Fruit fly (Drosophila melanogaster): Measurements from ENCODE around the gene Dad.

Dad gene

DNA sequence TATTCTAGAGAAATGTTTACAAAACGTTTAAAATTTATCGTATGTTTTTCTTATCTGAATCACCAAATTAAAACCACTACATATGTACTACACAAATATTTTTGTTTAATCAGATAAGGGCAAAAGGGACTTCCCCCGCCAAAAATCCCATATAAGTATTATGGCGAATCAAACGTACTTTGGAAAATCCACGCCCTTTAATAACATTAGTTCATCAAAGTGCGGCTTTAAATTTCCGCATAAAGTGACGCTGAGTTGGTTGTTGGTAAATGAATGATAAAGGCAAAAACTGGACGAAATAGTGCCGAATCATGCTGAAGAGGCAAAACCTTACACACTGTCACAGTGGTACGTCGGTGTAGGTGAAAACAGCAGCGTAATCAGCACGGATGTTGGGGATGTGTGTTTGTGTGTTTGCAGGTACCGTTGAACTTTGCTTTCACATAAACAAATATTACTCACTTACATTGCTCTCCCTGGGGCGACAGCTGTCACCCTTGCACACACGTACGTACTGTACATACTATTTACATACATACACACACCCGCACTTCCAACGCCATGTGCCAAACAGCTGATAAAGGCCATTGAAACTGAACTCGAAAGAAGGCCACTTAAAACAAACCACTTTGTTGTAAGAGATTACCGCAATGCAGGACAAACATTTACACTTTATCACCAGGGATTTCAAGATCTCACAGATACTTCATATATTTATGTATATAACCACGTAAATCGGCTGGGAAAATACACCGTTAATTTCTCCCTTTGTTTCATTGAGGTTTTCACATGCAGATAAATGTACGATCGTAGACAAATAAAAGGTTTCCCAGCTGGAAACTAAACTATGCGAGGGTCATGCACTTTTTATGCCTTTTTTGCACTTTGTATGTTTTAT, 25.4 kb downstream of the Dad start (continued):
- TF ChIP-seq NC2α (GFP tag; optimal IDR thresholded peaks at IDR 0.05) = no peak
- TF ChIP-seq CG30403 (GFP tag; optimal IDR thresholded peaks at IDR 0.05) = no peak
- no peak for TF ChIP-seq phol (tag; optimal IDR thresholded peaks at IDR 0.05)
- no peak for TF ChIP-seq CG8765 (GFP tag; IDR thresholded peaks at IDR 0.05)
- TF ChIP-seq CG8944 (GFP tag; optimal IDR thresholded peaks at IDR 0.05) = no peak
- no peak for TF ChIP-seq CG3163 (GFP tag; optimal IDR thresholded peaks at IDR 0.05)
- TF ChIP-seq tll (GFP tag; optimal IDR thresholded peaks at IDR 0.05) = peak in 1 of 2 experiments; percentile 59
- no peak for TF ChIP-seq CG5953 (GFP tag; IDR thresholded peaks at IDR 0.05)
- no peak for TF ChIP-seq CG7372 (GFP tag; IDR thresholded peaks at IDR 0.05)
- TF ChIP-seq inv (GFP tag; IDR thresholded peaks at IDR 0.05; ENCODE audit: partially characterized antibody) = no peak
- TF ChIP-seq CG12104 (GFP tag; optimal IDR thresholded peaks at IDR 0.05) = no peak
- TF ChIP-seq CG13424 (tag; optimal IDR thresholded peaks at IDR 0.05) = no peak
- no peak for TF ChIP-seq Dip3 (GFP tag; optimal IDR thresholded peaks at IDR 0.05)
- TF ChIP-seq Atf6 (GFP tag; IDR thresholded peaks at IDR 0.05) = peak; percentile 40; the same call in 1 of the 2 replicates
- TF ChIP-seq D19B (GFP tag; optimal IDR thresholded peaks at IDR 0.05) = no peak
- TF ChIP-seq ara (GFP tag; IDR thresholded peaks at IDR 0.05) = no peak
- peak; percentile 21; the same call in 1 of the 2 replicates for TF ChIP-seq vvl (GFP tag; IDR thresholded peaks at IDR 0.05)
- TF ChIP-seq CG1024 (GFP tag; IDR thresholded peaks at IDR 0.05) = no peak; the same call in 1 of the 2 replicates
- TF ChIP-seq HLH54F (GFP tag; optimal IDR thresholded peaks at IDR 0.05) = no peak
- TF ChIP-seq crp (GFP tag; optimal IDR thresholded peaks at IDR 0.05) = peak in 1 of 2 experiments; percentile 71
- TF ChIP-seq Taf1 (GFP tag; IDR thresholded peaks at IDR 0.05) = peak; percentile 21; the same call in 1 of the 2 replicates
- peak; percentile 59 for TF ChIP-seq MTF-1 (GFP tag; optimal IDR thresholded peaks at IDR 0.05; ENCODE audit: borderline replicate concordance)
- TF ChIP-seq dpn (GFP tag; optimal IDR thresholded peaks at IDR 0.05) = no peak
- TF ChIP-seq CG2199 (GFP tag; IDR thresholded peaks at IDR 0.05) = 0 out of 3 replicates have a peak, but pooled peaks have one; percentile 59
- no peak for TF ChIP-seq slbo (GFP tag; IDR thresholded peaks at IDR 0.05)
- TF ChIP-seq luna (GFP tag; optimal IDR thresholded peaks at IDR 0.05) = no peak
- TF ChIP-seq CG7839 (tag; optimal IDR thresholded peaks at IDR 0.05) = peak; percentile 8
- TF ChIP-seq CG15011 (GFP tag; optimal IDR thresholded peaks at IDR 0.05) = peak; percentile 26
- TF ChIP-seq pfk (GFP tag; optimal IDR thresholded peaks at IDR 0.05) = peak; percentile 5
- no peak for TF ChIP-seq pzg (GFP tag; optimal IDR thresholded peaks at IDR 0.05)
- no peak for TF ChIP-seq HmgD (GFP tag; optimal IDR thresholded peaks at IDR 0.05)
- TF ChIP-seq CG2120 (GFP tag; optimal IDR thresholded peaks at IDR 0.05) = no peak
- 0 out of 3 replicates have a peak, but pooled peaks have one; percentile 47 for TF ChIP-seq gce (GFP tag; IDR thresholded peaks at IDR 0.05)
- TF ChIP-seq ase (GFP tag; IDR thresholded peaks at IDR 0.05) = no peak
- no peak for TF ChIP-seq CG7271 (tag; optimal IDR thresholded peaks at IDR 0.05)
- peak; percentile 34 for TF ChIP-seq CG13894 (tag; optimal IDR thresholded peaks at IDR 0.05)
- TF ChIP-seq CG12659 (GFP tag; optimal IDR thresholded peaks at IDR 0.05) = no peak
- TF ChIP-seq Deaf1 (tag; optimal IDR thresholded peaks at IDR 0.05) = no peak
- TF ChIP-seq CG3407 (GFP tag; optimal IDR thresholded peaks at IDR 0.05) = no peak
- TF ChIP-seq dmrt11E (tag; optimal IDR thresholded peaks at IDR 0.05) = peak; percentile 34
- no peak for TF ChIP-seq klu (GFP tag; IDR thresholded peaks at IDR 0.05)
- TF ChIP-seq CG7745 (tag; optimal IDR thresholded peaks at IDR 0.05) = no peak
- peak; percentile 55; the same call in 1 of the 3 replicates for TF ChIP-seq ci (GFP tag; IDR thresholded peaks at IDR 0.05)
- TF ChIP-seq cas (GFP tag; IDR thresholded peaks at IDR 0.05) = no peak
- TF ChIP-seq gfzf (GFP tag; optimal IDR thresholded peaks at IDR 0.05) = no peak
- TF ChIP-seq Camta (GFP tag; optimal IDR thresholded peaks at IDR 0.05) = no peak
- TF ChIP-seq fd64A (GFP tag; optimal IDR thresholded peaks at IDR 0.05) = peak; percentile 67
- no peak for TF ChIP-seq peb (GFP tag; IDR thresholded peaks at IDR 0.05)
- TF ChIP-seq jigr1 (GFP tag; IDR thresholded peaks at IDR 0.05) = no peak

Measured in whole organism, embryonic.